Fruit fly (Drosophila melanogaster) whole organism, wandering third instar larva: ENCODE data around the gene CG18557.

Experiments used
- Hr83 ChIP-seq: fragments of 200-300 bp; sonication (Bioruptor generic); optimal IDR thresholded peaks from 2 replicates; lab custom pipeline; 2016; ENCODE audit warnings: missing biosample characterization, mild to moderate bottlenecking, missing genetic modification characterization, moderate library complexity; ENCODE audit not compliant: poor library complexity, severe bottlenecking
- Myc ChIP-seq: fragments of >200 bp; optimal IDR thresholded peaks from 2 replicates; lab custom pipeline; 2017
- Vsx2 ChIP-seq: fragments of 200-300, 225-300 bp; sonication (Bioruptor generic); optimal IDR thresholded peaks from 2 replicates; lab custom pipeline; 2018; ENCODE audit warnings: missing biosample characterization, missing genetic modification characterization; ENCODE audit not compliant: partially characterized antibody
- brk ChIP-seq: fragments of 200-800 bp; sonication (Bioruptor generic); optimal IDR thresholded peaks from 2 replicates; lab custom pipeline; 2016; ENCODE audit warnings: missing biosample characterization, mild to moderate bottlenecking, missing genetic modification characterization
- dmrt93B ChIP-seq: fragments of 200-800 bp; sonication (Bioruptor generic); optimal IDR thresholded peaks from 2 replicates; lab custom pipeline; 2018; ENCODE audit warnings: missing biosample characterization, mild to moderate bottlenecking, missing genetic modification characterization
- ey ChIP-seq: fragments of 200-800 bp; sonication (Bioruptor generic); optimal IDR thresholded peaks from 2 replicates; lab custom pipeline; 2016; ENCODE audit warnings: missing biosample characterization, missing genetic modification characterization
- foxo ChIP-seq, 2 experiments: fragments of 200-800 bp; sonication (Bioruptor generic); optimal IDR thresholded peaks; 2 replicates in 1 of 2; 3 replicates in 1 of 2; lab custom pipeline; 2016 to 2017; ENCODE audit warnings: missing biosample characterization in 2 of 2, missing genetic modification characterization in 2 of 2
- pan ChIP-seq: fragments of >200 bp; optimal IDR thresholded peaks from 2 replicates; lab custom pipeline; 2017
- psq ChIP-seq: fragments of 200-800 bp; sonication (Bioruptor generic); optimal IDR thresholded peaks from 3 replicates; lab custom pipeline; 2017; ENCODE audit warnings: missing biosample characterization, mild to moderate bottlenecking, missing genetic modification characterization, moderate library complexity
- rgr ChIP-seq: fragments of 200-800 bp; sonication (Bioruptor generic); optimal IDR thresholded peaks from 3 replicates; lab custom pipeline; 2016; ENCODE audit warnings: missing biosample characterization, mild to moderate bottlenecking, missing genetic modification characterization
- tai ChIP-seq: sonication (Bioruptor generic); optimal IDR thresholded peaks from 2 replicates; lab custom pipeline; 2016; ENCODE audit warnings: missing biosample characterization, missing genetic modification characterization
- usp ChIP-seq: fragments of >200 bp; optimal IDR thresholded peaks from 2 replicates; lab custom pipeline; 2017; ENCODE audit warnings: missing biosample characterization, missing genetic modification characterization

DNA sequence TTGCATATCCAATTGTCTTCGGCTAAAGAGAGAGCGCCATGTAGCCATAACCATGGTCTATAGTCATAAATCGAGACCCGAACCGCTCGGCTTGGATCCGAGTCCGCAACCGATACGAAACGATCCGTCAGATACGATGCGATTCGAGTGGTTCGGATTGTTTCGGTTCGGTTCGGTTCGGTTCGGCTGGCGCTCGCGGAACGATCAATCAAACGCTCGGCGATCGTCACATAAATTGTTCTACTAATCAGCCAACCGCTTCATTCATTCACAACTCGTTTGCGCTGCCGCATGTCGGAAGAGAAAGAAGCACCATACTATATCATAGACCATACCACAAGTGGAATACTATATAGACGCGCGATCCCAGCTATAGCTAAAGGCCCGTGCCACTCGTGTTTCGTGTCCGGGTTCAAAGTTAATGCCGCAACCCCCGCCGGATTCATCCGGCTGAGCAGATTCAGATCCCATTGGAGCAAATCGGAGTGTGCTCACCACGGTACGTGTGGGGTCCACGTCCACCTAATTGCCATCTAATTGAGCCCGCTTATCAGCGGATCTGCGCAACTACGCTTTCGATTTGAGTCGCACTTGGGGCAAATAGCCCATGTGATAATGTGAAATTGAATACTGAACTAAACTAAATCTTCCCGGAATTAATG, 37.4 kb downstream of the CG18557 start:
- no peak for TF ChIP-seq dmrt93B (GFP tag; lab: Kevin White, UChicago)
- TF ChIP-seq rgr (GFP tag; lab: Kevin White, UChicago): no peak
- TF ChIP-seq pan: no peak
- TF ChIP-seq usp (GFP tag; lab: Kevin White, UChicago): no peak
- no peak for TF ChIP-seq brk (GFP tag; lab: Kevin White, UChicago)
- no peak for TF ChIP-seq ey (GFP tag; lab: Kevin White, UChicago)
- no peak for TF ChIP-seq Myc
- TF ChIP-seq Vsx2 (GFP tag; lab: Kevin White, UChicago): no peak
- no peak for TF ChIP-seq Hr83
- no peak for TF ChIP-seq tai (GFP tag; lab: Kevin White, UChicago)
- TF ChIP-seq foxo (GFP tag; optimal IDR thresholded peaks at IDR 0.05; lab: Kevin White, UChicago): no peak
- no peak for TF ChIP-seq psq (GFP tag; lab: Kevin White, UChicago)
